Fruit fly (Drosophila melanogaster): ENCODE measurements around the gene emb.

emb gene

dm6 chr2L:8414887-8415883 lies 11.8 kb downstream of the emb start, which contains the start of the genes CG13398 and Akap200:
Gene CG13398, minus strand, starts transcription at chr2L:8415256.
Gene Akap200, plus strand, starts transcription at chr2L:8415690.
- no peak for TF ChIP-seq noc (tag; optimal IDR thresholded peaks at IDR 0.05)

- peak; percentile 21 for TF ChIP-seq noc (tag; optimal IDR thresholded peaks at IDR 0.05)
Observed at dm6 chr2L:8416350-8417046, 13.1 kb downstream of the emb start.

dm6 chr2L:8417562-8417961 lies 14.2 kb downstream of the emb start:
- TF ChIP-seq noc (tag; optimal IDR thresholded peaks at IDR 0.05): no peak

DNA sequence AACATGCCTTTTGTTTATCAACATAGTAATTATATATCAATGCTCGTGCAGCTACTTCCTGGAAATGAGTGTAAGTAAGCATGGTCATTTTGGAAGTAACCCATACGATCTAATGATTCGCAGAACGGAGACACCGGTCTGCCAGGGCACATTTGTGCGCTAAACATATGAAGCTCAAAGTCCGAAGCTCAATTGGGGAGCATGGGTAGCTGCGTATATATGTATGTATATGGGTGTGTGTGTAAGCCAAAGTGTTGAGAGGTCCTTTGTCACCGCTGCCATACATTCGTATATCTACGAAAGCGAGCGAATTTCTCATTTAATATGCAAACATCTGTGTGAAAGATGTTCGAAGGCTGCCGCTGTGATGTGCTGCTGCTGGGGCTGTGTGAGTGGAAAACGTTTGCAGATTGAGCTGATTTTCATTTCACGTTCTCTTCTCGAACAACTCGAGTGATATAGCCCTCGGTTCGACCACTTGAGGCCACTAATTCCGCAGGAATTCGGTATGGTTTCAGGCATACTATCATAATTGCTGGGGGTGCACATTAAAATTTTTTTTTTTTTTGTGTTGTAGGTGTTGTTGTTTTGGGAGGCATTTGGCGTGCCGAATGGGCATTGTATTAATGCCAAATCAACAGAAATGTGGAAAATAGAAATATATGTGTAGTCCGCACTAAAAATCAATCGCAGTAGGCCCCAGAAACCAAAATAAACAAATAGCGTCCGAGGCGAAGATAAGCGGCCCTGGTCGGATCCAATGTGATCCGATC lies 14.9 kb downstream of the emb start:
- TF ChIP-seq noc (tag; optimal IDR thresholded peaks at IDR 0.05): no peak

DNA sequence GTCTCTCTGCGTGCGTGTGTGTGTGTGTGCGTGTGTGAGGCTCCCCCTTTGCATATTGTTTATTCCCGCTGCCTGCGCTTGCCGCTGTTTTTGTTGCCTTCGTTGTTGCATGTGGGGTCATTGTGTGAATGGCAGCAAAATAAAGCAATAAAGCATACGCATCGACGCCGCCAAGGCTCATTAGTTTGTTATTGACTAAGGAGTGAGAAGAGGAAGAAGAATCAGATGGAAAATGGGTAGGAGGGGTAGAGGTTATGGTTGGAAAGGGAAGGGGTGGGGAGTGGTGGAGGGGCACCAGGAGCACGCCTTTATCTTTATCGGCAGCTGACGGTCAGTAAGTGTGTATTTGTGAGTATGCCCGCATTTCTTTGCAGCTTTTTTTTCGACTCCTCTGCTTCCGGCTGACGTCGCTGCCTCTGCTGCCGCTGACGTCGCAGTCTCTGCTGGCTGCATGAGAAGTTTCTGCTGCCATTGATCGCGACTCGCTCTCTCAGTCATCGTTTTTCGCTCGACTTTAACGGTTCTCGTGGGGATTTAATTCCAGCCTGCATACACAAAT lies 16.1 kb downstream of the emb start:
- TF ChIP-seq noc (tag; optimal IDR thresholded peaks at IDR 0.05): no peak

- TF ChIP-seq noc (tag; optimal IDR thresholded peaks at IDR 0.05): no peak
Observed at dm6 chr2L:8420259-8420930, 17.0 kb downstream of the emb start.

DNA sequence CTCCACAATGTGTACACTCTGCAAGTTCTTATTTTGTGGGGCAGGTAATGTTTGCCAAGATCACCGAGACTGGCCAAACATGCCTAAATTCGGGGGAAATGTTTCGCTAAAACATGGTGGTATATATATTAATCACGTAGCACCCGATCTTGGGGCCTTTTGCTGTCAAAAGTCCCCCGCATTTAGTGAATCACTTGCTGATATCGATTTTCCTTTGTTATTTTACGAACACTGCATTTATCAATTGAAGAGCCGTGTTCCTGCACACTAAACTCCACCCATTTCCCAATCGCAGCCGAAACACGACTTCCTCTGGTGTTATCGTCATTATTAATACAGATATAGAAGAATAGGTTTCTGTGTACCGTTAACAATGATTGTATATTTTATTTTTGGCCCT lies 18.3 kb downstream of the emb start:
- no peak for TF ChIP-seq noc (tag; optimal IDR thresholded peaks at IDR 0.05)

- no peak for TF ChIP-seq noc (tag; optimal IDR thresholded peaks at IDR 0.05)
Observed at dm6 chr2L:8423047-8423446, 19.7 kb downstream of the emb start.

DNA sequence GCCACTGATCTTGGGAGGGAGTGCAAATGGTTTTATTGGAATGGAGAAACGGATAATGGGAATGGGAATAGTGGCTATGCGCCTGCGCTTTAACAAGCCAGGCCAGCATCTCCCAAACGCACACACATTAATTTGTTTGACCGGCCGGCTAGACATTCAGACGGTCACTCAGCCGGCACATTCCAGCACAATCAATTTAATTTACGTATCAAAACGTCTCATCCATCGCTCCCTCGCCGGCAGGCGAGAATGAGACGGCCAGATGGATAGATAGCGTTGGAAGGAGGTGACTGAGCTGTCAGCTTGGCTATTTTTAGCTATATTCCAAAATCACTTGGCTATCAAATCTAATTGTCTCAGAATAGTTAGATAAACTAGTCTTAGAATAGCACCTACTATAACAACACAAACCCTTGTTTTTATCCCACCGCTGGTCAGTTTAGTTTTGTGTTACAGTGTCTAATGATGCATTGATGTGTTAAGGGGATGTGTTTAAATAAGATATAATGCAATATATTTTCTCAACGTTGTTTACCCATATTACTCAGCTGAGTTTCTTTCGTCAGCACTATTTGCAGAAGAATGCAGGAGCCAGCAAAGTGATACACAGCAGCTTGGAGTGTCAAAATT lies 20.2 kb downstream of the emb start:
- no peak for TF ChIP-seq noc (tag; optimal IDR thresholded peaks at IDR 0.05)

DNA sequence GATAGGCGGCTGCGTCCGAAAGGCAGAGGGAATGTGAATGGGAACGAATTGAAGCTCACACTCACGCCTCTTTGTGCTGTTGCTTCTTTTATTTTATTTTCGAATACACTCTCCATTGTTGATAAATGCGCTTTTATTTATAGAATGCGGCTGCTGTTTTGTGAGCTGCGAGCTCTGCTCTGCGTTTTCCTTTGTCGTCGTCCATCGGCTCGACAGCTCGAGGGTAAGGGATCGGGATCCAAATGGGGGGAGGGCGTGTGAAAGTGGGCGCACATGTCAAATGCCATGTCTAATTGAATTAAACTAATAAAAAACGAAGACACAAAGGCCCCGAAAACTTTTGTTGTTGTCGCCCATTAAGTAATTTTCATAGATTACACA lies 20.7 kb downstream of the emb start:
- no peak for TF ChIP-seq noc (tag; optimal IDR thresholded peaks at IDR 0.05)

DNA sequence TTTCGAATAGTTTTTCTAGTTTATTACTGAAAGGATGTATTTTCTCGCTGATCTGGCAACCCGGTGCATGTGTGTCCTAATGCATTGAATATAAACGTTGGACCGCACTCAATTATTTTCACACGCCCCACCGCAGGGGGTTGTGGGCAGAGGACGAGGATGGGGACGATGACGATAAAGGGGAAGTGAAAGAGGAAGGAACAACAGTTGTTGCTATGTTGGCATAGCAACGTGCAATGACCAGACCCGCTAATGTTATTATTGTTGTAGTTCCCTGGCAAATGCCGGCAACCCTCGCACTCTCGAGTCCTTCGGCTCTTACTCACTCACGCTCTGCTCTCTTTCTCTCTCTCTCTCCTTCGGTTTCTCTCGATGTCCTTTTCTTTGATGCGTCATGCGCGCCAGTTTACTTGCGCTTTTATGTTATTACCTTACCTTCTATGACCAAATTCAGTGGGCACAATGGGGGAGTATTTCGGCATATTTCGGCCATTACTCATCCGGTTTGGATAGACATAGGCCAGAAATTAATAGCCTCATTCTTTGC lies 21.4 kb downstream of the emb start:
- no peak for TF ChIP-seq noc (tag; optimal IDR thresholded peaks at IDR 0.05)

DNA sequence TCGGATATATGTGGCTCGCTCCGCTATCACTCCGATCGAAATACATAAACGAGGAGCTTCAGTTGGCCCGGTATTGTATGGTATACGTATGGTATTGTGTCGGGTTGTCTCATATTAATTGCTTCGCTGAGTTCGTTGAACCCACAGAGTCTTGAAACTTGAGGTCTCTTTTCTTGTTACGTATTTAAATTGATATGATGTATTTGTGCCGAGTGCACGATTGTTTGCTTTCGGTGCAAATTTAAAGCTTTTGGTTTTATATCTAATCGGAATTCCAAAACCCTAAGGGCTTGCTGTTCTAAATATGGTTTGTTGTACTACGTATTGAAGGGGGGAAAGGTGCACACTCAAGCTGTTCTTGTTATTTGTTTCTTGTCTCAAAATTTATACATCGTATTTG lies 21.8 kb downstream of the emb start:
- TF ChIP-seq noc (tag; optimal IDR thresholded peaks at IDR 0.05): no peak

dm6 chr2L:8425962-8426759 lies 22.8 kb downstream of the emb start:
- TF ChIP-seq noc (tag; optimal IDR thresholded peaks at IDR 0.05): no peak

- TF ChIP-seq noc (tag; optimal IDR thresholded peaks at IDR 0.05): no peak
Observed at dm6 chr2L:8426801-8427200, 23.4 kb downstream of the emb start.

All from whole organism, larva.